Fruit fly (Drosophila melanogaster) whole organism, prepupa: ENCODE measurements around the gene CG14383.

ENCODE experiments used
- Blimp-1 ChIP-seq: fragments of 200-800 bp; sonication (Bioruptor generic); optimal IDR thresholded peaks from 3 replicates; lab custom pipeline; 2017; ENCODE audit warnings: missing biosample characterization, missing genetic modification characterization, mild to moderate bottlenecking, moderate library complexity, missing genetic modification reagents
- CG10631 ChIP-seq: fragments of 200-800 bp; sonication (Bioruptor generic); optimal IDR thresholded peaks from 2 replicates; lab custom pipeline; 2016; ENCODE audit warnings: missing biosample characterization, missing genetic modification characterization
- CG11762 ChIP-seq: fragments of 200-800 bp; sonication (Bioruptor generic); optimal IDR thresholded peaks from 3 replicates; lab custom pipeline; 2016; ENCODE audit warnings: missing biosample characterization, missing genetic modification characterization; ENCODE audit not compliant: insufficient read depth
- CG15336 ChIP-seq: fragments of 200-800 bp; sonication (Bioruptor generic); IDR thresholded peaks from 2 replicates; pipeline ENCODE4 v1.3.6; 2022; ENCODE audit warnings: missing biosample characterization, missing genetic modification characterization
- CG1621 ChIP-seq: fragments of 200-800 bp; sonication (Bioruptor generic); optimal IDR thresholded peaks from 3 replicates; lab custom pipeline; 2018; ENCODE audit warnings: missing biosample characterization, mild to moderate bottlenecking, missing genetic modification characterization
- CG16779 ChIP-seq: fragments of 200-800 bp; sonication (Bioruptor generic); optimal IDR thresholded peaks from 3 replicates; lab custom pipeline; 2017; ENCODE audit warnings: missing biosample characterization, mild to moderate bottlenecking, missing genetic modification characterization
- CG3032 ChIP-seq: fragments of 200-800 bp; optimal IDR thresholded peaks from 2 replicates; lab custom pipeline; 2019; ENCODE audit warnings: missing biosample characterization, mild to moderate bottlenecking, missing genetic modification characterization, moderate library complexity
- CG31627 ChIP-seq: fragments of 200-800 bp; sonication (Bioruptor generic); optimal IDR thresholded peaks from 3 replicates; lab custom pipeline; 2016; ENCODE audit warnings: missing biosample characterization, missing genetic modification characterization
- CG32006 ChIP-seq: fragments of 200-800 bp; sonication (Bioruptor generic); optimal IDR thresholded peaks from 3 replicates; lab custom pipeline; 2017; ENCODE audit warnings: missing biosample characterization, mild to moderate bottlenecking, missing genetic modification characterization
- CG34406 ChIP-seq: fragments of 200-800 bp; sonication (Bioruptor generic); optimal IDR thresholded peaks from 3 replicates; lab custom pipeline; 2016; ENCODE audit warnings: missing biosample characterization, missing genetic modification characterization
- CG3919 ChIP-seq: fragments of 200-800 bp; sonication (Bioruptor generic); optimal IDR thresholded peaks from 3 replicates; lab custom pipeline; 2016; ENCODE audit warnings: missing biosample characterization, missing genetic modification characterization
- CG4318 ChIP-seq: fragments of 200-800 bp; sonication (Bioruptor generic); optimal IDR thresholded peaks from 3 replicates; lab custom pipeline; 2017; ENCODE audit warnings: missing biosample characterization, mild to moderate bottlenecking, missing genetic modification characterization
- CG6163 ChIP-seq: fragments of 200-800 bp; sonication (Bioruptor generic); IDR thresholded peaks from 3 replicates; pipeline ENCODE4 v1.3.6; 2022; ENCODE audit warnings: missing biosample characterization, missing genetic modification characterization
- CG6276 ChIP-seq: fragments of 200-800 bp; sonication (Bioruptor generic); optimal IDR thresholded peaks from 2 replicates; lab custom pipeline; 2017; ENCODE audit warnings: missing biosample characterization, mild to moderate bottlenecking, missing genetic modification characterization
- CG6792 ChIP-seq: fragments of 200-800 bp; sonication (Bioruptor generic); optimal IDR thresholded peaks from 3 replicates; lab custom pipeline; 2016; ENCODE audit warnings: missing biosample characterization, missing genetic modification characterization
- CG6808 ChIP-seq: fragments of 200-800 bp; sonication (Bioruptor generic); optimal IDR thresholded peaks from 3 replicates; lab custom pipeline; 2017; ENCODE audit warnings: missing biosample characterization, missing genetic modification characterization, mild to moderate bottlenecking, moderate library complexity, missing genetic modification reagents
- CG6854 ChIP-seq: fragments of 200-800 bp; sonication (Bioruptor generic); optimal IDR thresholded peaks from 2 replicates; lab custom pipeline; 2017; ENCODE audit warnings: missing biosample characterization, mild to moderate bottlenecking, missing genetic modification characterization
- CG7368 ChIP-seq: fragments of 200-800 bp; sonication (Bioruptor generic); optimal IDR thresholded peaks from 3 replicates; lab custom pipeline; 2016; ENCODE audit warnings: missing biosample characterization, missing genetic modification characterization
- CG8119 ChIP-seq: fragments of 200-800 bp; sonication (Bioruptor generic); IDR thresholded peaks from 3 replicates; pipeline ENCODE4 v1.3.6; 2022; ENCODE audit warnings: missing biosample characterization, missing genetic modification characterization
- CG8632 ChIP-seq: fragments of 200-800 bp; sonication (Bioruptor generic); optimal IDR thresholded peaks from 3 replicates; lab custom pipeline; 2016; ENCODE audit warnings: missing biosample characterization, missing genetic modification characterization
- CG9139 ChIP-seq: fragments of 200-800 bp; sonication (Bioruptor generic); optimal IDR thresholded peaks from 3 replicates; lab custom pipeline; 2017; ENCODE audit warnings: missing biosample characterization, mild to moderate bottlenecking, missing genetic modification characterization
- Eip75B ChIP-seq: fragments of 200-800 bp; sonication (Bioruptor generic); optimal IDR thresholded peaks from 3 replicates; lab custom pipeline; 2016; ENCODE audit warnings: missing biosample characterization, missing genetic modification characterization
- Eip78C ChIP-seq: fragments of 200-800 bp; sonication (Bioruptor generic); peaks from one replicate; lab custom pipeline; 2016; ENCODE audit warnings: missing biosample characterization, missing genetic modification characterization
- Ets96B ChIP-seq: fragments of 200-800 bp; optimal IDR thresholded peaks from 2 replicates; lab custom pipeline; 2019; ENCODE audit warnings: missing biosample characterization, mild to moderate bottlenecking, missing genetic modification characterization, moderate library complexity
- Gug ChIP-seq: fragments of 200-800 bp; sonication (Bioruptor generic); IDR thresholded peaks from 2 replicates; pipeline ENCODE4 v1.3.6; 2022; ENCODE audit warnings: missing biosample characterization, missing genetic modification characterization
- Hr38 ChIP-seq: sonication (Bioruptor generic); optimal IDR thresholded peaks from 2 replicates; lab custom pipeline; 2016; ENCODE audit warnings: missing biosample characterization, missing genetic modification characterization
- Hr39 ChIP-seq: fragments of 200-800 bp; sonication (Bioruptor generic); optimal IDR thresholded peaks from 2 replicates; lab custom pipeline; 2016; ENCODE audit warnings: missing biosample characterization, missing genetic modification characterization
- Hr4 ChIP-seq: fragments of 200-800 bp; sonication (Bioruptor generic); optimal IDR thresholded peaks from 3 replicates; lab custom pipeline; 2016; ENCODE audit warnings: missing biosample characterization, missing genetic modification characterization
- Lpt ChIP-seq: fragments of 200-800 bp; sonication (Bioruptor generic); optimal IDR thresholded peaks from 3 replicates; lab custom pipeline; 2016; ENCODE audit warnings: missing biosample characterization, missing genetic modification characterization
- Met ChIP-seq: fragments of 200-800 bp; sonication (Bioruptor generic); optimal IDR thresholded peaks from 3 replicates; lab custom pipeline; 2016; ENCODE audit warnings: missing biosample characterization, missing genetic modification characterization
- OdsH ChIP-seq: fragments of 200-800 bp; sonication (Bioruptor generic); optimal IDR thresholded peaks from 3 replicates; lab custom pipeline; 2016; ENCODE audit warnings: missing biosample characterization, missing genetic modification characterization
- Smox ChIP-seq: fragments of 200-800 bp; sonication (Bioruptor generic); optimal IDR thresholded peaks from 3 replicates; lab custom pipeline; 2016; ENCODE audit warnings: missing biosample characterization, missing genetic modification characterization
- Sox102F ChIP-seq: fragments of 200-800 bp; sonication (Bioruptor generic); optimal IDR thresholded peaks from 2 replicates; lab custom pipeline; 2016; ENCODE audit warnings: missing biosample characterization, mild to moderate bottlenecking, missing genetic modification characterization
- Sox14 ChIP-seq: fragments of 200-800 bp; sonication (Bioruptor generic); optimal IDR thresholded peaks from 3 replicates; lab custom pipeline; 2016; ENCODE audit warnings: missing biosample characterization, missing genetic modification characterization
- Sox15 ChIP-seq: fragments of 200-800 bp; sonication (Bioruptor generic); optimal IDR thresholded peaks from 3 replicates; lab custom pipeline; 2016; ENCODE audit warnings: missing biosample characterization, missing genetic modification characterization
- achi ChIP-seq: fragments of 200-800 bp; sonication (Bioruptor generic); optimal IDR thresholded peaks from 3 replicates; lab custom pipeline; 2016; ENCODE audit warnings: missing biosample characterization, missing genetic modification characterization
- acj6 ChIP-seq: fragments of 200-800 bp; sonication (Bioruptor generic); optimal IDR thresholded peaks from 3 replicates; lab custom pipeline; 2016; ENCODE audit warnings: missing biosample characterization, missing genetic modification characterization
- cyc ChIP-seq: fragments of 200-800 bp; sonication (Bioruptor generic); optimal IDR thresholded peaks from 3 replicates; lab custom pipeline; 2016; ENCODE audit warnings: missing biosample characterization, missing genetic modification characterization
- dac ChIP-seq: fragments of 200-800 bp; sonication (Bioruptor generic); optimal IDR thresholded peaks from 2 replicates; lab custom pipeline; 2017; ENCODE audit warnings: missing biosample characterization, mild to moderate bottlenecking, missing genetic modification characterization
- eg ChIP-seq: fragments of 200-800 bp; sonication (Bioruptor generic); IDR thresholded peaks from 3 replicates; pipeline ENCODE4 v1.3.6; 2022; ENCODE audit warnings: missing biosample characterization, missing genetic modification characterization
- esn ChIP-seq: fragments of 200-800 bp; sonication (Bioruptor generic); optimal IDR thresholded peaks from 2 replicates; lab custom pipeline; 2016; ENCODE audit warnings: missing biosample characterization, mild to moderate bottlenecking, missing genetic modification characterization, moderate library complexity
- fd59A ChIP-seq: fragments of 200-800 bp; sonication (Bioruptor generic); optimal IDR thresholded peaks from 2 replicates; lab custom pipeline; 2017; ENCODE audit warnings: missing biosample characterization, mild to moderate bottlenecking, missing genetic modification characterization, missing genetic modification reagents
- fkh ChIP-seq: fragments of 200-800 bp; sonication (Bioruptor generic); optimal IDR thresholded peaks from 3 replicates; lab custom pipeline; 2017; ENCODE audit warnings: missing biosample characterization, mild to moderate bottlenecking, missing genetic modification characterization, moderate library complexity
- lz ChIP-seq: fragments of 200-800 bp; sonication (Bioruptor generic); optimal IDR thresholded peaks from 3 replicates; lab custom pipeline; 2016; ENCODE audit warnings: missing biosample characterization, missing genetic modification characterization
- net ChIP-seq: fragments of 200-800 bp; sonication (Bioruptor generic); optimal IDR thresholded peaks from 3 replicates; lab custom pipeline; 2016; ENCODE audit warnings: missing biosample characterization, missing genetic modification characterization
- pdm3 ChIP-seq: fragments of 200-800 bp; sonication (Bioruptor generic); optimal IDR thresholded peaks from 3 replicates; lab custom pipeline; 2016; ENCODE audit warnings: missing biosample characterization, missing genetic modification characterization
- salr ChIP-seq, 2 experiments: fragments of 200-800 bp; sonication (Bioruptor generic); optimal IDR thresholded peaks; 3 replicates each; lab custom pipeline; 2016 to 2018; ENCODE audit warnings: missing biosample characterization in 2 of 2, missing genetic modification characterization in 2 of 2, mild to moderate bottlenecking in 1 of 2
- spab ChIP-seq: fragments of 200-800 bp; sonication (Bioruptor generic); optimal IDR thresholded peaks from 2 replicates; lab custom pipeline; 2017; ENCODE audit warnings: missing biosample characterization, mild to moderate bottlenecking, missing genetic modification characterization, missing genetic modification reagents
- svp ChIP-seq: fragments of 200-800 bp; sonication (Bioruptor generic); peaks from one replicate; lab custom pipeline; 2016; ENCODE audit warnings: missing biosample characterization, missing genetic modification characterization
- topi ChIP-seq: fragments of 200-800 bp; sonication (Bioruptor generic); optimal IDR thresholded peaks from 3 replicates; lab custom pipeline; 2016; ENCODE audit warnings: missing biosample characterization, missing genetic modification characterization
- vri ChIP-seq: fragments of 200-800 bp; sonication (Bioruptor generic); optimal IDR thresholded peaks from 3 replicates; lab custom pipeline; 2016; ENCODE audit warnings: missing biosample characterization, mild to moderate bottlenecking, missing genetic modification characterization

The CG14383 gene

dm6 chr3R:12982167-12982981 lies 5.9 kb downstream of the CG14383 start:
- peak; percentile 54 for TF ChIP-seq CG34406 (GFP tag; lab: Kevin White, UChicago)
- TF ChIP-seq Hr4 (GFP tag; lab: Kevin White, UChicago) = peak; percentile 65
- peak; percentile 31 for TF ChIP-seq cyc (GFP tag; lab: Kevin White, UChicago)
- peak; percentile 93 for TF ChIP-seq Eip78C (GFP tag; lab: Kevin White, UChicago)
- peak; percentile 70 for TF ChIP-seq CG6276 (GFP tag; lab: Kevin White, UChicago)
- no peak for TF ChIP-seq CG6854
- no peak for TF ChIP-seq CG16779 (tag; lab: Kevin White, UChicago)
- peak; percentile 65 for TF ChIP-seq Met
- peak; percentile 62 for TF ChIP-seq CG6808 (GFP tag; lab: Kevin White, UChicago)
- peak; percentile 85 for TF ChIP-seq fkh (GFP tag; lab: Kevin White, UChicago)
- TF ChIP-seq svp (GFP tag; lab: Kevin White, UChicago) = peak; percentile 51
- TF ChIP-seq CG6792 (GFP tag; lab: Kevin White, UChicago) = peak; percentile 53
- TF ChIP-seq CG7368 (GFP tag; lab: Kevin White, UChicago) = no peak
- peak; percentile 71 for TF ChIP-seq CG8119 (GFP tag; lab: Robert Waterston, UW)
- TF ChIP-seq Eip75B (GFP tag; lab: Kevin White, UChicago) = peak; percentile 42
- peak; percentile 25 for TF ChIP-seq dac (GFP tag; lab: Kevin White, UChicago)
- TF ChIP-seq Sox15 = peak; percentile 40
- TF ChIP-seq lz (GFP tag; lab: Kevin White, UChicago) = peak; percentile 44
- peak; percentile 46 for TF ChIP-seq Smox (GFP tag; lab: Kevin White, UChicago)
- TF ChIP-seq Sox102F (GFP tag; lab: Kevin White, UChicago) = no peak
- no peak for TF ChIP-seq Blimp-1
- peak; percentile 65 for TF ChIP-seq topi (GFP tag; lab: Kevin White, UChicago)
- TF ChIP-seq Lpt = peak; percentile 55
- no peak for TF ChIP-seq CG9139 (GFP tag; lab: Kevin White, UChicago)
- TF ChIP-seq pdm3 (GFP tag; lab: Kevin White, UChicago) = peak; percentile 75
- TF ChIP-seq CG31627 (GFP tag; lab: Kevin White, UChicago) = peak; percentile 49
- no peak for TF ChIP-seq Hr38
- peak; percentile 87 for TF ChIP-seq eg (GFP tag; lab: Robert Waterston, UW)
- peak; percentile 68 for TF ChIP-seq CG3032
- peak; percentile 62 for TF ChIP-seq Gug
- peak; percentile 60 for TF ChIP-seq esn (GFP tag; lab: Kevin White, UChicago)
- TF ChIP-seq CG4318 (GFP tag; lab: Kevin White, UChicago) = peak; percentile 68
- TF ChIP-seq achi (GFP tag; lab: Kevin White, UChicago) = peak; percentile 61
- peak; percentile 30 for TF ChIP-seq Sox14 (GFP tag; lab: Kevin White, UChicago)
- peak; percentile 72 for TF ChIP-seq CG8632 (GFP tag; lab: Kevin White, UChicago)
- TF ChIP-seq CG10631 (GFP tag; lab: Kevin White, UChicago) = peak; percentile 49
- TF ChIP-seq vri (GFP tag; lab: Kevin White, UChicago) = peak; percentile 44
- TF ChIP-seq salr (GFP tag; optimal IDR thresholded peaks at IDR 0.05; lab: Kevin White, UChicago) = peak; percentile 25 to 64
- peak; percentile 63 for TF ChIP-seq OdsH
- TF ChIP-seq fd59A (GFP tag; lab: Kevin White, UChicago) = peak; percentile 58
- TF ChIP-seq CG11762 (GFP tag; lab: Kevin White, UChicago) = peak; percentile 44
- peak; percentile 59 for TF ChIP-seq net
- peak; percentile 63 for TF ChIP-seq Ets96B (tag; lab: Kevin White, UChicago)
- TF ChIP-seq CG3919 (GFP tag; lab: Kevin White, UChicago) = no peak
- peak; percentile 79 for TF ChIP-seq CG32006
- TF ChIP-seq Hr39 = peak; percentile 50
- peak; percentile 50 for TF ChIP-seq CG15336 (GFP tag; lab: Robert Waterston, UW)
- TF ChIP-seq CG6163 = peak; percentile 67
- no peak for TF ChIP-seq spab (GFP tag; lab: Kevin White, UChicago)
- peak; percentile 66 for TF ChIP-seq acj6 (GFP tag; lab: Kevin White, UChicago)
- peak; percentile 29 for TF ChIP-seq CG1621 (tag; lab: Kevin White, UChicago)
